Worm (Caenorhabditis elegans) whole organism, L3 larva: ENCODE data around the gene fbxc-51.

Source experiments
- R02D3.7 ChIP-seq: fragments of 150-350 bp; optimal IDR thresholded peaks from 2 replicates; lab custom pipeline; 2014; ENCODE audit warnings: missing biosample characterization, missing genetic modification characterization
- aly-2 ChIP-seq: fragments of 150-350 bp; optimal IDR thresholded peaks from 2 replicates; lab custom pipeline; 2014; ENCODE audit warnings: missing biosample characterization, missing genetic modification characterization
- ama-1 ChIP-seq: fragments of 150-350 bp; optimal IDR thresholded peaks from 2 replicates; lab custom pipeline; 2018
- ceh-16 ChIP-seq: sonication (generic microtip); optimal IDR thresholded peaks from 2 replicates; lab custom pipeline; 2017; ENCODE audit warnings: missing biosample characterization, missing genetic modification characterization
- ceh-82 ChIP-seq: fragments of 150-350 bp; optimal IDR thresholded peaks from 2 replicates; lab custom pipeline; 2014; ENCODE audit warnings: missing biosample characterization, missing genetic modification characterization
- daf-12 ChIP-seq: fragments of 150-350 bp; optimal IDR thresholded peaks from 2 replicates; lab custom pipeline; 2014; ENCODE audit warnings: missing biosample characterization, missing genetic modification reagents, missing genetic modification characterization
- egl-27 ChIP-seq: sonication (generic microtip); optimal IDR thresholded peaks from 4 replicates; lab custom pipeline; 2017; ENCODE audit warnings: missing biosample characterization, missing genetic modification reagents, missing genetic modification characterization
- egl-5 ChIP-seq: fragments of 150-350 bp; optimal IDR thresholded peaks from 2 replicates; lab custom pipeline; 2017; ENCODE audit warnings: missing biosample characterization, missing genetic modification reagents, missing genetic modification characterization, inconsistent platforms
- elt-1 ChIP-seq: fragments of 150-350 bp; optimal IDR thresholded peaks from 2 replicates; lab custom pipeline; 2014; ENCODE audit warnings: missing biosample characterization, missing genetic modification characterization
- elt-2 ChIP-seq: sonication (generic microtip); optimal IDR thresholded peaks from 2 replicates; lab custom pipeline; 2016; ENCODE audit warnings: missing genetic modification reagents, mild to moderate bottlenecking, missing genetic modification characterization, missing compliant biosample characterization
- eor-1 ChIP-seq, 2 experiments: fragments of 150-350 bp; optimal IDR thresholded peaks; 2 replicates each; lab custom pipeline; 2014 to 2018; ENCODE audit warnings: missing biosample characterization in 2 of 2, missing genetic modification characterization in 2 of 2
- fkh-10 ChIP-seq: sonication (generic microtip); optimal IDR thresholded peaks from 2 replicates; lab custom pipeline; 2017; ENCODE audit warnings: missing biosample characterization, missing genetic modification reagents, missing genetic modification characterization
- fos-1 ChIP-seq: fragments of 150-350 bp; optimal IDR thresholded peaks from 2 replicates; lab custom pipeline; 2014; ENCODE audit warnings: missing biosample characterization, missing genetic modification characterization
- hmg-11 ChIP-seq: sonication (generic microtip); optimal IDR thresholded peaks from 2 replicates; lab custom pipeline; 2016; ENCODE audit warnings: missing genetic modification characterization, missing compliant biosample characterization
- jun-1 ChIP-seq: fragments of 150-350 bp; optimal IDR thresholded peaks from 2 replicates; lab custom pipeline; 2014; ENCODE audit warnings: missing biosample characterization, missing genetic modification reagents, missing genetic modification characterization
- lin-15B ChIP-seq: fragments of 150-350 bp; optimal IDR thresholded peaks from 2 replicates; lab custom pipeline; 2014; ENCODE audit warnings: missing biosample characterization, missing genetic modification characterization
- lin-39 ChIP-seq: fragments of 150-350 bp; optimal IDR thresholded peaks from 2 replicates; lab custom pipeline; 2018; ENCODE audit warnings: missing biosample characterization, missing genetic modification reagents, missing genetic modification characterization
- lsy-12 ChIP-seq: sonication (generic microtip); optimal IDR thresholded peaks from 2 replicates; lab custom pipeline; 2016; ENCODE audit warnings: mild to moderate bottlenecking, missing genetic modification characterization, missing compliant biosample characterization
- mdl-1 ChIP-seq: fragments of 150-350 bp; optimal IDR thresholded peaks from 2 replicates; lab custom pipeline; 2014; ENCODE audit warnings: missing biosample characterization, missing genetic modification characterization
- mml-1 ChIP-seq: fragments of 150-350 bp; sonication (generic microtip); optimal IDR thresholded peaks from 3 replicates; lab custom pipeline; 2014; ENCODE audit warnings: missing biosample characterization, missing genetic modification characterization
- nfya-1 ChIP-seq: sonication (generic microtip); optimal IDR thresholded peaks from 2 replicates; lab custom pipeline; 2017; ENCODE audit warnings: missing genetic modification characterization, mild to moderate bottlenecking, missing compliant biosample characterization, antibody characterized with exemption, moderate library complexity; ENCODE audit not compliant: insufficient read depth
- nhr-11 ChIP-seq: fragments of 150-350 bp; optimal IDR thresholded peaks from 2 replicates; lab custom pipeline; 2014; ENCODE audit warnings: missing biosample characterization, missing genetic modification characterization
- nhr-12 ChIP-seq: fragments of 150-350 bp; optimal IDR thresholded peaks from 2 replicates; lab custom pipeline; 2014; ENCODE audit warnings: missing biosample characterization, missing genetic modification characterization
- nhr-23 ChIP-seq: fragments of 150-350 bp; optimal IDR thresholded peaks from 2 replicates; lab custom pipeline; 2014; ENCODE audit warnings: missing biosample characterization, missing genetic modification reagents, missing genetic modification characterization
- nhr-25 ChIP-seq: sonication (generic microtip); optimal IDR thresholded peaks from 2 replicates; lab custom pipeline; 2017; ENCODE audit warnings: missing biosample characterization, missing genetic modification characterization
- nhr-28 ChIP-seq: fragments of 150-350 bp; optimal IDR thresholded peaks from 2 replicates; lab custom pipeline; 2014; ENCODE audit warnings: missing biosample characterization, missing genetic modification characterization
- nhr-67 ChIP-seq: fragments of 150-350 bp; optimal IDR thresholded peaks from 2 replicates; lab custom pipeline; 2014; ENCODE audit warnings: missing biosample characterization, missing genetic modification characterization
- nhr-76 ChIP-seq: fragments of 150-350 bp; sonication (generic microtip); optimal IDR thresholded peaks from 5 replicates; lab custom pipeline; 2014; ENCODE audit warnings: missing biosample characterization, missing genetic modification characterization
- pha-4 ChIP-seq: fragments of 150-350 bp; optimal IDR thresholded peaks from 2 replicates; lab custom pipeline; 2014; ENCODE audit warnings: missing biosample characterization, missing genetic modification reagents, missing genetic modification characterization
- pqm-1 ChIP-seq: fragments of 150-350 bp; optimal IDR thresholded peaks from 2 replicates; lab custom pipeline; 2017; ENCODE audit warnings: missing biosample characterization, missing genetic modification characterization, inconsistent platforms
- skn-1 ChIP-seq: fragments of 150-350 bp; optimal IDR thresholded peaks from 2 replicates; lab custom pipeline; 2014; ENCODE audit warnings: missing biosample characterization, missing genetic modification characterization
- snpc-4 ChIP-seq: fragments of 150-350 bp; optimal IDR thresholded peaks from 2 replicates; lab custom pipeline; 2014; ENCODE audit warnings: missing biosample characterization, missing genetic modification characterization
- unc-39 ChIP-seq: sonication (generic microtip); optimal IDR thresholded peaks from 4 replicates; lab custom pipeline; 2017; ENCODE audit warnings: missing biosample characterization, missing genetic modification characterization
- zag-1 ChIP-seq: fragments of 150-350 bp; optimal IDR thresholded peaks from 2 replicates; lab custom pipeline; 2014; ENCODE audit warnings: missing biosample characterization, missing genetic modification characterization
- ztf-11 ChIP-seq: fragments of 150-350 bp; optimal IDR thresholded peaks from 2 replicates; lab custom pipeline; 2014; ENCODE audit warnings: missing biosample characterization, missing genetic modification characterization
- ztf-4 ChIP-seq: fragments of 150-350 bp; optimal IDR thresholded peaks from 2 replicates; lab custom pipeline; 2014; ENCODE audit warnings: missing biosample characterization, missing genetic modification characterization

Gene fbxc-51

DNA sequence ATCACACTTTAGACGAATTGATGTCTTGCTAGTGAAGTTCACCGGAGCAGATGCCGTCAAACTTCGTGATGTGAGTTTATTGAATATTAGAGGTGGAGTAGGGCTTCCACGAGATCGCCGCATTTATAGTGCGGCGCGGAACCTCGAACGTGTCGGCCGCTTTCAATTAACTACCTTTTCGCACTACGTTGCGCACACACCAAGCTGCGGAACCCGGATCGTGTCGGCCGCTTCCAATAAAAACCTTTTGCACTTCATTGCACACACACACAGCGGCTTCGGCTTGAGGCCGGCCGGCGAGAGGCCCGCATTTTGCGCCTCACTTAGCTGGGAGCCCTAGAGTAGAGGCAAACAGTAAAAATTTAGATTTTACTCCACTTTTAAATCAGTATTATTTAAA, 36.7 kb downstream of the fbxc-51 start:
- TF ChIP-seq elt-1 (tag; lab: Kevin White, UChicago) (no peak), ama-1 (no peak), nhr-76 (tag; lab: Kevin White, UChicago) (no peak), eor-1 (tag; optimal IDR thresholded peaks at IDR 0.05; lab: Kevin White, UChicago) (no peak), snpc-4 (tag; lab: Kevin White, UChicago) (peak; percentile 13), nhr-23 (no peak)

DNA sequence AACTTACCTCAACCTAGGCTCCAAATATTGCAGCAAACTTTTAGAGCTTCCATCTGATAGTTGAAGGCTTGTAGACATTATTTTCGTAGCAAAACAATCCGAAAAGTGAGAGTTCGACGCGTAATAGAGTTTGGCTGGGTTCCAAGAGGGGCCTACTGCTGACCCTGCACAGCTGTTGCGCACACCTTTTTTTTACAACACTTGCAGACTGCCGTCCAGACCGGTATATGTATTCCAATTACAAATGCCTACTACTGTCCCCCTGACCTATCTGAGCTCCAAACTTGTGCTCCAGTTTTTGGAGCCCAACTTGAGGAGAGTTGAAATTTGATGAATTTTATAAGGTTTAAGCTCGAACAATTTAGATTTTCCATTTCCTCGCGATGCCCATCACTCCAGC, 40.9 kb downstream of the fbxc-51 start, which contains the start of the genes fbxc-24 and fbxc-27:
Gene fbxc-24, minus strand, starts transcription at position 101 of the 400 bp plus-strand sequence.
Gene fbxc-27, plus strand, starts transcription at position 216 of the 400 bp plus-strand sequence.
- no peak for TF ChIP-seq pha-4
- TF ChIP-seq daf-12: no peak
- no peak for TF ChIP-seq nhr-25 (tag; lab: Kevin White, UChicago)
- TF ChIP-seq nhr-11: no peak
- TF ChIP-seq elt-1 (tag; lab: Kevin White, UChicago): no peak
- no peak for TF ChIP-seq nhr-12 (tag; lab: Kevin White, UChicago)
- TF ChIP-seq ceh-16: no peak
- TF ChIP-seq lsy-12 (tag; lab: Kevin White, UChicago): no peak
- TF ChIP-seq unc-39: no peak
- TF ChIP-seq lin-39: no peak
- no peak for TF ChIP-seq zag-1 (tag; lab: Kevin White, UChicago)
- TF ChIP-seq fkh-10 (GFP tag; lab: Kevin White, UChicago): no peak
- no peak for TF ChIP-seq skn-1
- no peak for TF ChIP-seq egl-5
- no peak for TF ChIP-seq mdl-1 (tag; lab: Kevin White, UChicago)
- no peak for TF ChIP-seq jun-1 (tag; lab: Kevin White, UChicago)
- no peak for TF ChIP-seq mml-1 (tag; lab: Kevin White, UChicago)
- no peak for TF ChIP-seq ztf-11 (tag; lab: Kevin White, UChicago)
- TF ChIP-seq nhr-23: no peak
- TF ChIP-seq egl-27 (tag; lab: Kevin White, UChicago): no peak

DNA sequence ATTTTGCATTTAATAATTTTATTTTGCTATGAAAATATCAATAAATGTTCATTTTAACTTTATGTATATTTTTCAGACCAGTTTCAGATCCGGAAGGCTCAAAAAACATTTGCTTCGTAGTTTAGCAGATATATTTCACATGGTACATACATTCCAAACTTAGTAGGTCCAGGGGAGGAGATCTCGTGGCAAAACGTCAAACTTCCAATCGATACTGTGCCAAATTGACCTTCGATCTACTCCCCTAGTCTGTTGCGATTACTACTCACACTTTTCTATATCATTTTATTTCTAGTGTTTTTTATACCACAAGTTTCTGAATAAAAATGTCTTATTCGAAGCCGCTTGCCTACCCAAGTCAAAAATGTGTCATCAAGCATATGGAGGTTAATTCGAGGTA, 43.1 kb downstream of the fbxc-51 start, which contains the start of gene fbxc-31:
Gene fbxc-31, plus strand, starts transcription at position 301 of the 400 bp plus-strand sequence.
- TF ChIP-seq aly-2 (tag; lab: Kevin White, UChicago) (no peak), fkh-10 (GFP tag; lab: Kevin White, UChicago) (no peak), nhr-11 (no peak), ceh-82 (no peak), nhr-25 (tag; lab: Kevin White, UChicago) (no peak), ama-1 (no peak), skn-1 (no peak), ceh-16 (no peak), hmg-11 (tag; lab: Kevin White, UChicago) (no peak), mml-1 (tag; lab: Kevin White, UChicago) (no peak), nfya-1 (tag; lab: Kevin White, UChicago) (no peak), ztf-11 (tag; lab: Kevin White, UChicago) (no peak), eor-1 (tag; optimal IDR thresholded peaks at IDR 0.05; lab: Kevin White, UChicago) (no peak), ztf-4 (tag; lab: Kevin White, UChicago) (no peak), daf-12 (no peak), zag-1 (tag; lab: Kevin White, UChicago) (no peak)

DNA sequence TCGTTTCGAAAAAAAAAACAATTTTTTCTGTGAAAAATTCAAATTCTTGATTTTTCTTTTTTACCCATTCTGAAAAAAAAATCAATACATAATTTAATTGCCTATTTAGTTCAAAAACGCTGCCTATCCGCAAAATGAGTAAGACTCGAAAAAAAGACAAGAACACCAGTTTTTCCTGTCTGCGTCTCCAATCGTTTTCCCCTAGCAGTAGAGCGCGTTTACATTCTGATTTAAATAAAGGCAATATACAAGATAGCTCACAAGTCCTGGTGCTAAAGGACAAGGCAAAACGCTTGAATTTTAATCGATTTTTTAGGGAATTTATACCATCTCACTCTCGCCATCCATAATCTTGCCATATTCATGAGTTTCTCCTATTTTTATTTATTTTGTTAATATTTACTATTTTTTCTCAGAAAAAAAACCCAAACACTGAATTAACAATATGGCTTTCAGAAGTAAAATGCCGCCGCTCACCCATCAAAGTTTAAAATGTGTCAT, 44.7 kb downstream of the fbxc-51 start, which contains the start of gene fbxc-33:
Gene fbxc-33, plus strand, starts transcription at position 451 of the 501 bp plus-strand sequence.
- peak; percentile 65 for TF ChIP-seq lin-15B (tag; lab: Kevin White, UChicago)
- peak; percentile 36 for TF ChIP-seq snpc-4 (tag; lab: Kevin White, UChicago)
- no peak for TF ChIP-seq nhr-23
- peak; percentile 41 for TF ChIP-seq elt-2 (tag; lab: Kevin White, UChicago)

DNA sequence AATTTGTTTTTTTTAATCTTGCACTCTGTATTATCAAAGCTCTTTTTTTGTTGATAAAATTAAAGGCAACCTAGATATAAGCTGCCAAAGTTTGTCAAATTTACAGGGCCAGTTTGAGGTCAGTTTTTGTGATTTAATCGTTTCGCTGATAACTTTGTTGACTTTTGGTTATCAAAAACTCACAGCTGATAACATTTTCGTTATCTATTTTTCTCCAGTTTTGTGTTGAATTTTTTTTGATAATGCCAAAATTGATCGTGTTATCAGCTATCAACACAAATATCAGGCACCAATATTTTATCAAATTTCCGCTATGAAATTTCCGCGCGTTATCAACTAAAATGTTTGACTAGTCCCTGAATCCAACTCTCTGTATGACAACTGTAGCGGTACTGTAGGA, 46.6 kb downstream of the fbxc-51 start:
- no peak for TF ChIP-seq R02D3.7 (tag; lab: Kevin White, UChicago)
- no peak for TF ChIP-seq nhr-23
- no peak for TF ChIP-seq nhr-28
- TF ChIP-seq nhr-67 (tag; lab: Kevin White, UChicago): no peak
- peak; percentile 73 for TF ChIP-seq egl-27 (tag; lab: Kevin White, UChicago)
- peak; percentile 98 for TF ChIP-seq jun-1 (tag; lab: Kevin White, UChicago)
- peak; percentile 49 for TF ChIP-seq fos-1 (tag; lab: Kevin White, UChicago)
- TF ChIP-seq elt-2 (tag; lab: Kevin White, UChicago): peak; percentile 100
- TF ChIP-seq pqm-1 (tag; lab: Kevin White, UChicago): peak; percentile 99
- TF ChIP-seq pha-4: peak; percentile 95
